Fruit fly (Drosophila melanogaster) whole organism, adult: Measurements from ENCODE around the gene CG42521.

Source experiments
- CG11617 ChIP-seq: fragments of 200-800 bp; sonication (Bioruptor generic); optimal IDR thresholded peaks from 2 replicates; lab custom pipeline; 2017; ENCODE audit warnings: mild to moderate bottlenecking, missing biosample characterization, missing genetic modification reagents, missing genetic modification characterization
- CG12768 ChIP-seq: fragments of 200-800 bp; sonication (Bioruptor generic); optimal IDR thresholded peaks from 2 replicates; lab custom pipeline; 2017; ENCODE audit warnings: missing biosample characterization, missing genetic modification characterization, mild to moderate bottlenecking, moderate library complexity, missing genetic modification reagents
- CG14711 ChIP-seq: fragments of 200-800 bp; sonication (Bioruptor generic); optimal IDR thresholded peaks from 2 replicates; lab custom pipeline; 2018; ENCODE audit warnings: missing biosample characterization, mild to moderate bottlenecking, missing genetic modification characterization, moderate library complexity
- CG1620 ChIP-seq: fragments of 200-800 bp; sonication (Bioruptor generic); optimal IDR thresholded peaks from 2 replicates; lab custom pipeline; 2016; ENCODE audit warnings: missing biosample characterization, missing genetic modification characterization
- CG33017 ChIP-seq: fragments of 200-800 bp; sonication (Bioruptor generic); optimal IDR thresholded peaks from 2 replicates; lab custom pipeline; 2018; ENCODE audit warnings: missing biosample characterization, mild to moderate bottlenecking, missing genetic modification characterization, moderate library complexity
- CG5204 ChIP-seq: fragments of 200-800 bp; sonication (Bioruptor generic); optimal IDR thresholded peaks from 2 replicates; lab custom pipeline; 2016; ENCODE audit warnings: missing biosample characterization, missing genetic modification characterization
- CG7045 ChIP-seq: fragments of 200-800 bp; sonication (Bioruptor generic); optimal IDR thresholded peaks from 2 replicates; lab custom pipeline; 2017; ENCODE audit warnings: missing biosample characterization, mild to moderate bottlenecking, missing genetic modification characterization
- CG7101 ChIP-seq: fragments of 200-800 bp; sonication (Bioruptor generic); optimal IDR thresholded peaks from 2 replicates; lab custom pipeline; 2018; ENCODE audit warnings: missing biosample characterization, mild to moderate bottlenecking, missing genetic modification characterization, moderate library complexity
- Clk ChIP-seq: fragments of 200-800 bp; sonication (Bioruptor generic); optimal IDR thresholded peaks from 2 replicates; lab custom pipeline; 2017; ENCODE audit warnings: missing biosample characterization, missing genetic modification characterization
- Crg-1 ChIP-seq: fragments of 200-800 bp; sonication (Bioruptor generic); optimal IDR thresholded peaks from 2 replicates; lab custom pipeline; 2016; ENCODE audit warnings: missing biosample characterization, missing genetic modification characterization
- Hr96 ChIP-seq: fragments of 200-800 bp; sonication (Bioruptor generic); optimal IDR thresholded peaks from 2 replicates; lab custom pipeline; 2016; ENCODE audit warnings: missing biosample characterization, missing genetic modification characterization
- Mnt ChIP-seq: fragments of 200-800 bp; sonication (Bioruptor generic); optimal IDR thresholded peaks from 2 replicates; lab custom pipeline; 2016; ENCODE audit warnings: missing biosample characterization, mild to moderate bottlenecking, missing genetic modification characterization
- bab1 ChIP-seq: fragments of 200-800 bp; sonication (Bioruptor generic); optimal IDR thresholded peaks from 3 replicates; lab custom pipeline; 2019; ENCODE audit warnings: missing biosample characterization, mild to moderate bottlenecking, missing genetic modification characterization, moderate library complexity
- cic ChIP-seq: fragments of 200-800 bp; sonication (Bioruptor generic); optimal IDR thresholded peaks from 2 replicates; lab custom pipeline; 2017; ENCODE audit warnings: missing biosample characterization, mild to moderate bottlenecking, missing genetic modification characterization, moderate library complexity
- cnc ChIP-seq, 2 experiments: fragments of >200 bp; optimal IDR thresholded peaks; 2 replicates each; lab custom pipeline; 2017
- kay ChIP-seq: fragments of 200-800 bp; sonication (Bioruptor generic); peaks from one replicate; lab custom pipeline; 2016; ENCODE audit warnings: missing biosample characterization, missing genetic modification characterization, borderline replicate concordance
- ovo ChIP-seq: fragments of 200-800 bp; sonication (Bioruptor generic); optimal IDR thresholded peaks from 2 replicates; lab custom pipeline; 2016; ENCODE audit warnings: missing biosample characterization, missing genetic modification characterization
- pad ChIP-seq: fragments of 200-800 bp; sonication (Bioruptor generic); optimal IDR thresholded peaks from 3 replicates; lab custom pipeline; 2017; ENCODE audit warnings: missing biosample characterization, missing genetic modification characterization, mild to moderate bottlenecking, moderate library complexity, missing genetic modification reagents
- tj ChIP-seq: fragments of 200-800 bp; sonication (Bioruptor generic); optimal IDR thresholded peaks from 3 replicates; lab custom pipeline; 2017; ENCODE audit warnings: missing biosample characterization, mild to moderate bottlenecking, missing genetic modification characterization, moderate library complexity
- toe ChIP-seq: fragments of 200-800 bp; sonication (Bioruptor generic); optimal IDR thresholded peaks from 2 replicates; lab custom pipeline; 2016; ENCODE audit warnings: missing biosample characterization, missing genetic modification characterization

The CG42521 gene

dm6 chr3L:10664511-10665062, 41.2 kb upstream of the CG42521 start, which contains the start of gene simj:
TSS of gene simj (plus strand) at chr3L:10664739.
- no peak for TF ChIP-seq CG5204 (GFP tag; lab: Kevin White, UChicago)
- peak; percentile 39 for TF ChIP-seq CG14711
- TF ChIP-seq toe (GFP tag; lab: Kevin White, UChicago): peak; percentile 6
- peak; percentile 56 for TF ChIP-seq ovo (GFP tag; lab: Kevin White, UChicago)
- TF ChIP-seq bab1: peak; percentile 76
- TF ChIP-seq CG7045 (GFP tag; lab: Kevin White, UChicago): peak; percentile 28
- TF ChIP-seq CG12768 (GFP tag; lab: Kevin White, UChicago): peak; percentile 72
- peak; percentile 76 for TF ChIP-seq CG33017 (tag; lab: Kevin White, UChicago)
- no peak for TF ChIP-seq cnc (optimal IDR thresholded peaks at IDR 0.05; lab: Kevin White, UChicago)
- TF ChIP-seq pad (GFP tag; lab: Kevin White, UChicago): peak; percentile 45
- TF ChIP-seq CG11617 (GFP tag; lab: Kevin White, UChicago): peak; percentile 59
- TF ChIP-seq Crg-1 (GFP tag; lab: Kevin White, UChicago): peak; percentile 43
- TF ChIP-seq Hr96: peak; percentile 54
- TF ChIP-seq CG7101: peak; percentile 78
- TF ChIP-seq kay (GFP tag; lab: Kevin White, UChicago): peak; percentile 67
- peak; percentile 78 for TF ChIP-seq Mnt (GFP tag; lab: Kevin White, UChicago)
- no peak for TF ChIP-seq Clk (GFP tag; lab: Kevin White, UChicago)
- TF ChIP-seq tj (GFP tag; lab: Kevin White, UChicago): peak; percentile 51
- peak; percentile 89 for TF ChIP-seq cic
- TF ChIP-seq CG1620: peak; percentile 39

- TF ChIP-seq tj (GFP tag; lab: Kevin White, UChicago) (no peak), CG1620 (no peak), cnc (optimal IDR thresholded peaks at IDR 0.05; lab: Kevin White, UChicago) (no peak), bab1 (peak; percentile 33), CG12768 (GFP tag; lab: Kevin White, UChicago) (no peak)
These were observed 39.9 kb upstream of the CG42521 start, which contains the start of gene Adi1 for dm6 chr3L:10663190-10663763. TSS of gene Adi1 (plus strand) at chr3L:10663376.

dm6 chr3L:10660744-10661589, 37.6 kb upstream of the CG42521 start, which contains the start of the genes CG32066 and CG8003:
TSS of gene CG32066 (minus strand) at chr3L:10661013.
TSS of gene CG8003 (plus strand) at chr3L:10661475.
- TF ChIP-seq bab1 (peak; percentile 55), CG12768 (GFP tag; lab: Kevin White, UChicago) (peak; percentile 32), Mnt (GFP tag; lab: Kevin White, UChicago) (peak; percentile 68), CG5204 (GFP tag; lab: Kevin White, UChicago) (no peak), Clk (GFP tag; lab: Kevin White, UChicago) (no peak), pad (GFP tag; lab: Kevin White, UChicago) (peak; percentile 42), Crg-1 (GFP tag; lab: Kevin White, UChicago) (peak; percentile 13), CG7045 (GFP tag; lab: Kevin White, UChicago) (peak; percentile 34), tj (GFP tag; lab: Kevin White, UChicago) (peak; percentile 81), CG7101 (peak; percentile 69), ovo (GFP tag; lab: Kevin White, UChicago) (peak; percentile 7), CG11617 (GFP tag; lab: Kevin White, UChicago) (peak; percentile 41), CG1620 (peak; percentile 42), kay (GFP tag; lab: Kevin White, UChicago) (no peak), cic (peak; percentile 31)

- TF ChIP-seq toe (GFP tag; lab: Kevin White, UChicago) (no peak), CG7101 (no peak), pad (GFP tag; lab: Kevin White, UChicago) (no peak), kay (GFP tag; lab: Kevin White, UChicago) (peak; percentile 92)
These were observed 36.8 kb upstream of the CG42521 start for dm6 chr3L:10659993-10660743.

dm6 chr3L:10659524-10659923, 36.1 kb upstream of the CG42521 start:
- TF ChIP-seq toe (GFP tag; lab: Kevin White, UChicago): no peak
- TF ChIP-seq cnc (optimal IDR thresholded peaks at IDR 0.05; lab: Kevin White, UChicago): no peak
- no peak for TF ChIP-seq tj (GFP tag; lab: Kevin White, UChicago)
- TF ChIP-seq CG33017 (tag; lab: Kevin White, UChicago): no peak
- TF ChIP-seq Mnt (GFP tag; lab: Kevin White, UChicago): no peak
- TF ChIP-seq CG7045 (GFP tag; lab: Kevin White, UChicago): no peak
- no peak for TF ChIP-seq cic
- no peak for TF ChIP-seq CG5204 (GFP tag; lab: Kevin White, UChicago)
- no peak for TF ChIP-seq CG14711
- no peak for TF ChIP-seq Crg-1 (GFP tag; lab: Kevin White, UChicago)
- TF ChIP-seq CG12768 (GFP tag; lab: Kevin White, UChicago): no peak
- no peak for TF ChIP-seq CG1620
- TF ChIP-seq pad (GFP tag; lab: Kevin White, UChicago): no peak
- TF ChIP-seq Clk (GFP tag; lab: Kevin White, UChicago): no peak
- TF ChIP-seq ovo (GFP tag; lab: Kevin White, UChicago): no peak
